Worm (Caenorhabditis elegans) whole organism, midembryonic: ENCODE measurements around the gene C54H2.4.

Source experiments
- flt-1 ChIP-seq: fragments of 200-800 bp; sonication (Bioruptor generic); IDR thresholded peaks from 2 replicates; pipeline ENCODE4 v1.3.6; 2022; ENCODE audit warnings: missing genetic modification characterization, missing compliant biosample characterization
- klf-2 ChIP-seq: fragments of 200-800 bp; sonication (Bioruptor generic); conservative IDR thresholded peaks from 2 replicates; pipeline ENCODE4 v1.3.6; 2022; ENCODE audit warnings: missing genetic modification reagents, missing genetic modification characterization, missing compliant biosample characterization
- ref-1 ChIP-seq: fragments of 200-800 bp; sonication (Bioruptor generic); conservative IDR thresholded peaks from 2 replicates; pipeline ENCODE4 v1.3.6; 2022; ENCODE audit warnings: missing genetic modification reagents, missing genetic modification characterization, missing compliant biosample characterization
- ztf-29 ChIP-seq: fragments of 200-800 bp; sonication (Bioruptor generic); IDR thresholded peaks from 2 replicates; pipeline ENCODE4 v1.3.6; 2022; ENCODE audit warnings: missing genetic modification reagents, missing genetic modification characterization, missing compliant biosample characterization

DNA sequence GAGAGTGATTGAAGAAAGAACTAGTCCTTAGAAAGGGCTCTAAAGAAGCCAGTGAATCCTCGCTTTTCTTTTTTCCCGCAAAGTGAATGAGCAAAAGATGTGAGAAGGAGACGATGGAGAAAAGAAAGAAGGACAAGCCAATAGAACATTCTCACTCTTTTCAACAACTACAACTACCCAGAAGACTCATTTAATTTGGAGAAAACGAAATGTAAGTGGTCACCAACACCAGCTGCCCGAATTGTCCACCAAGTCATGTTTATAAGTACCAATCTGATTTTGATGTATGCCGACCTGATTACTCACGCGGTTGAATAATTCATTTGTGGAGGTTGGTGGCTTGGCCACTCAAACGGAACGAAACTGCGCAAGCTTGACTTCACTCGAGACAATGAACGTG, 32.0 kb upstream of the C54H2.4 start:
- no peak for TF ChIP-seq ref-1
- TF ChIP-seq flt-1 = no peak
- TF ChIP-seq klf-2 (GFP tag; lab: Robert Waterston, UW) = no peak
- no peak for TF ChIP-seq ztf-29 (GFP tag; lab: Robert Waterston, UW)
